Fruit fly (Drosophila melanogaster): ENCODE results near the gene CG5194.

DNA sequence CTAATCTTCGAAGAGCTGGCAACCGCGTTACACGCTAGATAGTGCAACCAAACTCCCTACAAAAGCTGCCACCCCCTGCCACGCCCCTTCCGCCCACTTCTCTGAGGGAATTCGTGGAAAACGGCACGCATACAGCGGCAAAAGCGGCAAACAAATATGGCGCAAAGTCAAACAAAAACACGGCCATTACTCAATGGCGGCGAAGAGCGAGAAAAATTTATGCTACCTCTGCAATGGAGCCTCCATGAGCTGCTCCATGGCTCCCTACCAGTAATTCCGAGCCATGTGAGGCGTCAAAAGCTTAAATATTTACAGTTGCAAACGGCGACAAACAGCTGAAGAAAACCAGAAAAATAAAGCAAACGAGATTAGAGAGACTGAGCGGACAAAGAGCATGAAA lies 15.1 kb upstream of the CG5194 start:
- TF ChIP-seq CG6854 (GFP tag; optimal IDR thresholded peaks at IDR 0.05) (no peak), Hr39 (GFP tag; optimal IDR thresholded peaks at IDR 0.05) (no peak), OdsH (GFP tag; optimal IDR thresholded peaks at IDR 0.05) (no peak), Sox14 (GFP tag; optimal IDR thresholded peaks at IDR 0.05) (no peak), Eip75B (GFP tag; optimal IDR thresholded peaks at IDR 0.05) (no peak), salr (GFP tag; optimal IDR thresholded peaks at IDR 0.05) (no peak), topi (GFP tag; optimal IDR thresholded peaks at IDR 0.05) (no peak), dac (GFP tag; optimal IDR thresholded peaks at IDR 0.05) (no peak), Eip78C (GFP tag) (no peak)

Measured in whole organism, prepupa.